Worm (Caenorhabditis elegans): Measurements from ENCODE around the gene D2045.8.

The D2045.8 gene

DNA sequence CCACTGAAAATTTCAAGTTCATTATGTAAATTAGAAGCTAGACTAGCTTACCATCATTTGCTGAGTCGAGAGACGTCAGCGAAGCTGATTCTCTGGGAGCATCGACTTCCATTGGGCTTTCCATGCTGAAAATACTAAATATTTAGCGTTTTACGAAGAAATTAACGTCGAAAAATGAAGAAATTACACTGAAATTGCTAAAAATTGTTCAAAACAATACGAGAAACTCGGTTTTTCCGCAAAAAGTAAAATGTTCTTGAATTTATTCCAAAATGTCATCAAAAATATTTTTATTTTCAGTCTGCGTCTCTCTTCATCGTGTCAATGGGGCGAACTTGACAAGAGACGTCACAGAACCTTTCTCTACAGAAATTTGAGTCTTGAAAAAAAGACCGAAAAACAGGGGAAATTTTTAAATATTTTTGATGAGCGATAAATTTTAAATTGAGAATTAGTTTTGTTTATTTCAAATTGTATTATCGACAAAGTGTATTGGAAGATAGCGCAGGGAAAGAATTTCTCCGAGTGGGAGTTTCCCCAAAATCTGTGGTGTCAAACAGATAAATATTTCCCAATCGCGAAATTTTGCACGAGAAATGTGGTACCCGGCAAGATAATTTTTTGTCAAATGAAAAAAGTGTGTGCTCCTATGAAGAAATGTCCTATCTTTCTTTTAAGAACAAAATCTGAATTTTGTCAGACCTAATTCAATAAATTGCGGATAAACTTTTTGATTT, 21.5 kb upstream of the D2045.8 start, which contains the start of gene ecps-1 (continued):
- TF ChIP-seq unc-98 (GFP tag; IDR thresholded peaks at IDR 0.05), result peak; percentile 96
- peak; percentile 88 for TF ChIP-seq fos-1 (tag; optimal IDR thresholded peaks at IDR 0.05)

DNA sequence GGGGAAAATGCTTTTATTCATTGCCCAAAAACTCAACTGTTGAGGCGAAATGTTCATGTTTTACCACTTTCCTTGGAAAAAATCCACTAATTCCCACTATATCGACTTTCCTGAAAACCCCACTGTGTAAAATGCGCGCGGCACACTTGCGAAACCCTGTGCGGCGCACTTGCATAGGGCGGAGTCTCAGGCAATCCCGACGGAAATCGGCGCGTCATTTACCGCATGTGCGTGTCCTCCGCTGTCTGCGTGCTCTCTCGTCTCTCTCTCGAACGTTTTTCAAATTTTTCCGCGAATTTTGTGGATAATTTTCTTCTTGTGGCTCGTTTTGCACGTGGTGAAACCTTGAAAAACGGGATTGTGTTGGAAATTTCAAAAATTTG, 20.9 kb upstream of the D2045.8 start, which contains the start of gene atx-2:
TSS of gene atx-2 (plus strand) at position 226 of the 383 bp plus-strand sequence.
- TF ChIP-seq pqm-1 (tag; optimal IDR thresholded peaks at IDR 0.05) (no peak), mab-9 (GFP tag; IDR thresholded peaks at IDR 0.05) (peak; percentile 77), nhr-90 (tag; optimal IDR thresholded peaks at IDR 0.05; ENCODE audit: poor library complexity) (peak; percentile 70), vab-15 (tag; optimal IDR thresholded peaks at IDR 0.05) (no peak), ztf-4 (tag; optimal IDR thresholded peaks at IDR 0.05) (peak; percentile 65), lin-15B (tag; optimal IDR thresholded peaks at IDR 0.05) (peak; percentile 41), snpc-4 (tag; optimal IDR thresholded peaks at IDR 0.05) (peak; percentile 69), nhr-77 (tag; optimal IDR thresholded peaks at IDR 0.05) (no peak), snu-23 (GFP tag; optimal IDR thresholded peaks at IDR 0.05) (peak; percentile 81), nhr-20 (tag; optimal IDR thresholded peaks at IDR 0.05) (peak; percentile 48), nhr-76 (tag; optimal IDR thresholded peaks at IDR 0.05) (peak; percentile 44), egl-27 (tag; optimal IDR thresholded peaks at IDR 0.05) (no peak), ceh-88 (GFP tag; IDR thresholded peaks at IDR 0.05) (peak; percentile 6; the same call in 1 of the 2 replicates), fkh-10 (GFP tag; optimal IDR thresholded peaks at IDR 0.05) (peak; percentile 76), fkh-8 (tag; optimal IDR thresholded peaks at IDR 0.05) (peak; percentile 81), unc-30 (tag; optimal IDR thresholded peaks at IDR 0.05) (no peak), xbp-1 (tag; optimal IDR thresholded peaks at IDR 0.05) (peak; percentile 71), Y116A8C.19 (tag; optimal IDR thresholded peaks at IDR 0.05; ENCODE audit: borderline replicate concordance) (no peak), fkh-4 (tag; optimal IDR thresholded peaks at IDR 0.05; ENCODE audit: borderline replicate concordance) (no peak), dsc-1 (tag; optimal IDR thresholded peaks at IDR 0.05) (peak; percentile 83), nhr-47 (tag; optimal IDR thresholded peaks at IDR 0.05) (peak; percentile 82), nhr-28 (tag; optimal IDR thresholded peaks at IDR 0.05) (no peak), jun-1 (tag; optimal IDR thresholded peaks at IDR 0.05) (peak; percentile 70), lsy-2 (tag; optimal IDR thresholded peaks at IDR 0.05) (peak; percentile 48 to 77), egl-13 (tag; optimal IDR thresholded peaks at IDR 0.05) (peak; percentile 60), ces-1 (GFP tag; optimal IDR thresholded peaks at IDR 0.05) (peak; percentile 7), nhr-12 (tag; optimal IDR thresholded peaks at IDR 0.05) (no peak), zip-4 (GFP tag; optimal IDR thresholded peaks at IDR 0.05) (peak; percentile 46), nhr-11 (tag; optimal IDR thresholded peaks at IDR 0.05) (no peak), sox-4 (tag; optimal IDR thresholded peaks at IDR 0.05) (no peak), F16B12.6 (tag; optimal IDR thresholded peaks at IDR 0.05) (peak; percentile 55), sup-37 (GFP tag; optimal IDR thresholded peaks at IDR 0.05) (no peak), blmp-1 (tag; optimal IDR thresholded peaks at IDR 0.05) (peak; percentile 33), lin-14 (GFP tag; optimal IDR thresholded peaks at IDR 0.05) (peak; percentile 79), alr-1 (tag; optimal IDR thresholded peaks at IDR 0.05; ENCODE audit: borderline replicate concordance) (no peak), sptf-1 (tag; optimal IDR thresholded peaks at IDR 0.05) (no peak), swsn-7 (tag; optimal IDR thresholded peaks at IDR 0.05) (peak; percentile 81), ama-1 (optimal IDR thresholded peaks at IDR 0.05) (no peak), rnt-1 (tag; optimal IDR thresholded peaks at IDR 0.05) (peak; percentile 96), nhr-84 (tag; optimal IDR thresholded peaks at IDR 0.05) (no peak), isw-1 (GFP tag; IDR thresholded peaks at IDR 0.05) (peak; percentile 65), ceh-63 (GFP tag; optimal IDR thresholded peaks at IDR 0.05) (no peak), lin-13 (GFP tag; optimal IDR thresholded peaks at IDR 0.05) (peak; percentile 75), aha-1 (tag; optimal IDR thresholded peaks at IDR 0.05) (peak; percentile 9), elt-3 (tag; optimal IDR thresholded peaks at IDR 0.05) (peak in 1 of 6 experiments; percentile 47), zag-1 (tag; optimal IDR thresholded peaks at IDR 0.05) (no peak), ceh-90 (tag; optimal IDR thresholded peaks at IDR 0.05) (no peak), grh-1 (GFP tag; IDR thresholded peaks at IDR 0.05) (peak; percentile 60), fos-1 (tag; optimal IDR thresholded peaks at IDR 0.05) (no peak)
